Worm (Caenorhabditis elegans) whole organism, L1 larva: ENCODE measurements around the gene ensh-1.
A peak's percentile ranks its signal among the peaks of the same experiment; 100 is the strongest.

ENCODE experiments used
- alr-1 ChIP-seq: fragments of 200-800 bp; sonication (Bioruptor generic); optimal IDR thresholded peaks from 2 replicates; lab custom pipeline; 2018; ENCODE audit warnings: borderline replicate concordance, mild to moderate bottlenecking, missing genetic modification characterization, missing compliant biosample characterization
- aly-2 ChIP-seq: fragments of 150-350 bp; optimal IDR thresholded peaks from 2 replicates; lab custom pipeline; 2014; ENCODE audit warnings: missing biosample characterization, missing genetic modification characterization
- blmp-1 ChIP-seq: fragments of 150-350 bp; optimal IDR thresholded peaks from 2 replicates; lab custom pipeline; 2014; ENCODE audit warnings: missing biosample characterization, missing genetic modification characterization
- ceh-63 ChIP-seq: fragments of 200-800 bp; sonication (Bioruptor generic); optimal IDR thresholded peaks from 2 replicates; lab custom pipeline; 2018; ENCODE audit warnings: mild to moderate bottlenecking, missing genetic modification characterization, missing compliant biosample characterization
- ceh-8 ChIP-seq: fragments of 200-800 bp; sonication (Bioruptor generic); optimal IDR thresholded peaks from 2 replicates; lab custom pipeline; 2018; ENCODE audit warnings: mild to moderate bottlenecking, missing genetic modification characterization, moderate library complexity, missing compliant biosample characterization
- ceh-90 ChIP-seq: sonication (generic microtip); optimal IDR thresholded peaks from 2 replicates; lab custom pipeline; 2016; ENCODE audit warnings: missing genetic modification characterization, missing compliant biosample characterization
- ces-1 ChIP-seq: fragments of 150-350 bp; optimal IDR thresholded peaks from 2 replicates; lab custom pipeline; 2014; ENCODE audit warnings: missing biosample characterization, missing genetic modification reagents, missing genetic modification characterization
- dsc-1 ChIP-seq: sonication (generic microtip); optimal IDR thresholded peaks from 2 replicates; lab custom pipeline; 2016; ENCODE audit warnings: mild to moderate bottlenecking, missing genetic modification characterization, missing compliant biosample characterization
- egl-27 ChIP-seq, 2 experiments: fragments of 150-350 bp in 1 of 2; sonication (generic microtip); optimal IDR thresholded peaks; 3 replicates each; lab custom pipeline; 2017 to 2018; ENCODE audit warnings: missing biosample characterization in 2 of 2, missing genetic modification characterization in 2 of 2, missing genetic modification reagents in 2 of 2
- elt-2 ChIP-seq: sonication (generic microtip); optimal IDR thresholded peaks from 2 replicates; lab custom pipeline; 2016; ENCODE audit warnings: missing genetic modification characterization, mild to moderate bottlenecking, inconsistent platforms, missing compliant biosample characterization, missing genetic modification reagents
- elt-3 ChIP-seq, 6 experiments: fragments of 150-350 bp in 1 of 6; sonication (generic microtip); optimal IDR thresholded peaks; 2 replicates each; lab custom pipeline; 2017 to 2018; ENCODE audit warnings: missing biosample characterization in 6 of 6, missing genetic modification characterization in 6 of 6, inconsistent platforms in 1 of 6
- ets-5 ChIP-seq: fragments of 200-800 bp; sonication (Bioruptor generic); IDR thresholded peaks from 2 replicates; pipeline ENCODE4 v1.3.6; 2022; ENCODE audit warnings: missing genetic modification characterization, missing compliant biosample characterization
- fkh-8 ChIP-seq: sonication (generic microtip); optimal IDR thresholded peaks from 2 replicates; lab custom pipeline; 2016; ENCODE audit warnings: mild to moderate bottlenecking, missing genetic modification characterization, missing compliant biosample characterization
- fos-1 ChIP-seq: fragments of 150-350 bp; optimal IDR thresholded peaks from 2 replicates; lab custom pipeline; 2014; ENCODE audit warnings: missing biosample characterization, missing genetic modification characterization
- hlh-17 ChIP-seq: fragments of 200-800 bp; sonication (Bioruptor generic); optimal IDR thresholded peaks from 2 replicates; lab custom pipeline; 2018; ENCODE audit warnings: missing genetic modification characterization, mild to moderate bottlenecking, missing compliant biosample characterization, moderate library complexity, borderline replicate concordance
- irx-1 ChIP-seq: sonication (generic microtip); optimal IDR thresholded peaks from 2 replicates; lab custom pipeline; 2016; ENCODE audit warnings: missing genetic modification characterization, missing compliant biosample characterization
- lin-13 ChIP-seq: fragments of 150-350 bp; optimal IDR thresholded peaks from 2 replicates; lab custom pipeline; 2014; ENCODE audit warnings: missing biosample characterization, missing genetic modification reagents, missing genetic modification characterization
- lin-14 ChIP-seq: fragments of 200-800 bp; sonication (Bioruptor generic); optimal IDR thresholded peaks from 2 replicates; lab custom pipeline; 2018; ENCODE audit warnings: mild to moderate bottlenecking, missing genetic modification characterization, moderate library complexity, missing compliant biosample characterization
- lin-39 ChIP-seq: fragments of 150-350 bp; optimal IDR thresholded peaks from 2 replicates; lab custom pipeline; 2014; ENCODE audit warnings: missing biosample characterization, missing genetic modification reagents, missing genetic modification characterization
- mdl-1 ChIP-seq, 2 experiments: fragments of 150-350 bp; optimal IDR thresholded peaks; 2 replicates each; lab custom pipeline; 2014 to 2017; ENCODE audit warnings: missing biosample characterization in 2 of 2, missing genetic modification characterization in 2 of 2, inconsistent platforms in 1 of 2
- mef-2 ChIP-seq: fragments of 150-350 bp; optimal IDR thresholded peaks from 2 replicates; lab custom pipeline; 2014; ENCODE audit warnings: missing biosample characterization, missing genetic modification characterization
- mep-1 ChIP-seq: fragments of 150-350 bp; optimal IDR thresholded peaks from 2 replicates; lab custom pipeline; 2014; ENCODE audit warnings: missing biosample characterization, missing genetic modification characterization
- nhr-237 ChIP-seq: fragments of 150-350 bp; optimal IDR thresholded peaks from 2 replicates; lab custom pipeline; 2014; ENCODE audit warnings: missing biosample characterization, missing genetic modification characterization
- nhr-47 ChIP-seq: sonication (generic microtip); optimal IDR thresholded peaks from 2 replicates; lab custom pipeline; 2016; ENCODE audit warnings: mild to moderate bottlenecking, missing genetic modification characterization, moderate library complexity, missing compliant biosample characterization
- nhr-71 ChIP-seq: sonication (generic microtip); optimal IDR thresholded peaks from 2 replicates; lab custom pipeline; 2016; ENCODE audit warnings: mild to moderate bottlenecking, missing genetic modification characterization, moderate library complexity, missing compliant biosample characterization
- nhr-77 ChIP-seq: fragments of 150-350 bp; optimal IDR thresholded peaks from 2 replicates; lab custom pipeline; 2014; ENCODE audit warnings: missing biosample characterization, missing genetic modification characterization
- nhr-84 ChIP-seq: sonication (generic microtip); optimal IDR thresholded peaks from 2 replicates; lab custom pipeline; 2017; ENCODE audit warnings: missing biosample characterization, missing genetic modification characterization
- nhr-85 ChIP-seq: sonication (generic microtip); peaks from one replicate; lab custom pipeline; 2016; ENCODE audit warnings: missing genetic modification characterization, inconsistent platforms, missing compliant biosample characterization
- nhr-90 ChIP-seq: sonication (generic microtip); optimal IDR thresholded peaks from 2 replicates; lab custom pipeline; 2016; ENCODE audit warnings: mild to moderate bottlenecking, missing genetic modification characterization, missing compliant biosample characterization; ENCODE audit not compliant: poor library complexity
- pqm-1 ChIP-seq: sonication (generic microtip); optimal IDR thresholded peaks from 3 replicates; lab custom pipeline; 2017; ENCODE audit warnings: missing biosample characterization, missing genetic modification characterization
- rnt-1 ChIP-seq: sonication (generic microtip); optimal IDR thresholded peaks from 2 replicates; lab custom pipeline; 2016; ENCODE audit warnings: mild to moderate bottlenecking, missing genetic modification characterization, moderate library complexity, missing compliant biosample characterization
- skn-1 ChIP-seq: fragments of 150-350 bp; optimal IDR thresholded peaks from 2 replicates; lab custom pipeline; 2014; ENCODE audit warnings: missing biosample characterization, missing genetic modification characterization
- snu-23 ChIP-seq: sonication (generic microtip); optimal IDR thresholded peaks from 2 replicates; lab custom pipeline; 2016; ENCODE audit warnings: missing genetic modification characterization, missing compliant biosample characterization
- sox-4 ChIP-seq: sonication (generic microtip); optimal IDR thresholded peaks from 2 replicates; lab custom pipeline; 2016; ENCODE audit warnings: missing genetic modification characterization, missing compliant biosample characterization
- sptf-1 ChIP-seq: fragments of 150-350 bp; optimal IDR thresholded peaks from 2 replicates; lab custom pipeline; 2014; ENCODE audit warnings: missing biosample characterization, missing genetic modification characterization
- swsn-7 ChIP-seq: sonication (generic microtip); optimal IDR thresholded peaks from 2 replicates; lab custom pipeline; 2016; ENCODE audit warnings: missing genetic modification characterization, missing compliant biosample characterization
- tbx-2 ChIP-seq: sonication (generic microtip); optimal IDR thresholded peaks from 2 replicates; lab custom pipeline; 2016; ENCODE audit warnings: missing genetic modification characterization, missing compliant biosample characterization
- unc-130 ChIP-seq: fragments of 150-350 bp; optimal IDR thresholded peaks from 2 replicates; lab custom pipeline; 2017; ENCODE audit warnings: missing biosample characterization, missing genetic modification characterization, inconsistent platforms
- unc-30 ChIP-seq: sonication (generic microtip); optimal IDR thresholded peaks from 2 replicates; lab custom pipeline; 2017; ENCODE audit warnings: missing biosample characterization, missing genetic modification characterization
- unc-62 ChIP-seq: fragments of 150-350 bp; optimal IDR thresholded peaks from 2 replicates; lab custom pipeline; 2014; ENCODE audit warnings: missing biosample characterization, missing genetic modification reagents, missing genetic modification characterization
- unc-86 ChIP-seq: sonication (generic microtip); optimal IDR thresholded peaks from 2 replicates; lab custom pipeline; 2016; ENCODE audit warnings: missing genetic modification characterization, missing compliant biosample characterization
- ztf-11 ChIP-seq, 2 experiments: sonication (generic microtip); optimal IDR thresholded peaks; 2 replicates each; lab custom pipeline; 2016 to 2017; ENCODE audit warnings: missing genetic modification characterization in 2 of 2, missing biosample characterization in 1 of 2, missing compliant biosample characterization in 1 of 2
- ztf-4 ChIP-seq: fragments of 150-350 bp; optimal IDR thresholded peaks from 2 replicates; lab custom pipeline; 2014; ENCODE audit warnings: missing biosample characterization, missing genetic modification characterization

ensh-1 gene

ce11 chrX:8925443-8925842 is 20.3 kb downstream of the ensh-1 start:
- TF ChIP-seq unc-86 (tag; lab: Kevin White, UChicago) (no peak), blmp-1 (peak; percentile 21), alr-1 (tag; lab: Kevin White, UChicago) (no peak), nhr-90 (tag; lab: Kevin White, UChicago) (no peak), ces-1 (GFP tag; lab: Kevin White, UChicago) (no peak), mdl-1 (tag; optimal IDR thresholded peaks at IDR 0.05; lab: Kevin White, UChicago) (no peak), elt-3 (tag; optimal IDR thresholded peaks at IDR 0.05; lab: Kevin White, UChicago) (no peak), snu-23 (GFP tag; lab: Kevin White, UChicago) (peak; percentile 12), hlh-17 (GFP tag; lab: Kevin White, UChicago) (no peak)

DNA sequence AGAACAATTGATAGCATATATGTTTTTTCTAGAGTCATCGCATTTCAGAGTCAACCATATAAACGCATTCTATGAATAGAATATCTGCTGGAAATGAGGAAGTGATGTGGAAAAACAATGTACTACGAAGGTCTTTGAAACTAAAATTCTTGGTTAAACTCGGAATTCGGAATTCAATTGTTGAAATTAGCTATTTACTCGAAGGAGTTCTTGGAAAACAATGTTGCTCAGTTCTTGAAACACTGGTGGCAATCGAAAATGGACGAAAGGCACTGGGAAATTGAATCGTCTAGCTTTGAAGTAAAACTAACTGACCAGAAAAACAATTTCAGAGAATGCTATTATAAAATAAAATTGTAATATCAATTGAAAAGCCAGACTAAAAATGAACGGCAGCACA is 21.2 kb downstream of the ensh-1 start:
- TF ChIP-seq fkh-8 (tag; lab: Kevin White, UChicago) (peak; percentile 55), nhr-47 (tag; lab: Kevin White, UChicago) (peak; percentile 17), mdl-1 (tag; optimal IDR thresholded peaks at IDR 0.05; lab: Kevin White, UChicago) (no peak), tbx-2 (tag; lab: Kevin White, UChicago) (peak; percentile 58), nhr-71 (tag; lab: Kevin White, UChicago) (peak; percentile 57)

DNA sequence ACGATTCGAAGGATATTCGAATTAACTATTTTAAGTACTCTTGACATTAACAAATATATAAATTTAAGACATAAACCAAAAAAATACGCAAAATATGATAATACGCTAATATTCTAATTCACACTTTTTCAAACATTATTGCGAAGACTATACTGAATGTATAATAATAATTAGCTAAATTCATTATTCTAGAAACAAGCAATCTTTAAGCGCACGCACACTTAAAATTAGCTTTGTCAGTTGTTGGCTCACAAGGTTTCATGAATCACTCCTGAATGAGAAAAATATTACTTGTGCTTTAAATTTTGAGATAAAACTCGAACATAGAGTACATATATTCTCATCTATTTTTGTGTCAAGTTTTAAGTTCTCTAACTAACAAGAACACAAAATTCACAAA is 21.7 kb downstream of the ensh-1 start:
- TF ChIP-seq elt-2 (tag; lab: Kevin White, UChicago) (no peak), skn-1 (no peak), alr-1 (tag; lab: Kevin White, UChicago) (no peak), rnt-1 (tag; lab: Kevin White, UChicago) (no peak), aly-2 (no peak), mef-2 (tag; lab: Kevin White, UChicago) (no peak), nhr-47 (tag; lab: Kevin White, UChicago) (no peak), pqm-1 (no peak), tbx-2 (tag; lab: Kevin White, UChicago) (no peak), ceh-90 (tag; lab: Kevin White, UChicago) (no peak), sox-4 (tag; lab: Kevin White, UChicago) (no peak), lin-14 (GFP tag; lab: Kevin White, UChicago) (peak; percentile 8), nhr-77 (no peak), dsc-1 (tag; lab: Kevin White, UChicago) (no peak), ceh-8 (GFP tag; lab: Kevin White, UChicago) (peak; percentile 68), nhr-84 (tag; lab: Kevin White, UChicago) (no peak)
- TF ChIP-seq, all 84 proteins: peak for 2

DNA sequence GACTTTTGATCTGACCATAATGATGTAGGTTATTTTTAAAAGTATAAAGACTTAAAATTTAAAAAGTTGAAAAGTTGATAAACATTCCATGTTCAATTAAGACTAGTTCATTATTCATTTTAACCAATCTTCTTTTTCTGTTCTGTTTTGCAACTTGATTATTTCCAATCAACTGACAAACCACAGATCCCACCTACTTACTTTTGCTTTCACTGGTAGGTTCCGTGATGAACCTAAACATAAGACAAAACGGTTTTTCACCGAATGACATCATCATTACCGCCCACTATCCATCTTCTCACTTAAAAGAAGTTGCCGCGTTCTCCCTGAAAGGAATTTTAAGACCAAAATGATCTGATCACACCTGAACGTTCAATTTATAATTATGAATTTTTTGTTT is 24.5 kb downstream of the ensh-1 start:
- TF ChIP-seq fos-1 (no peak), sptf-1 (no peak), nhr-85 (tag; lab: Kevin White, UChicago) (peak; percentile 43), ceh-90 (tag; lab: Kevin White, UChicago) (no peak), blmp-1 (peak; percentile 92), unc-86 (tag; lab: Kevin White, UChicago) (no peak), nhr-90 (tag; lab: Kevin White, UChicago) (no peak)
- TF ChIP-seq, all 84 proteins: peak for 2

ce11 chrX:8930879-8931278 is 25.7 kb downstream of the ensh-1 start, which contains the start of gene acs-22:
Gene acs-22 (plus strand): TSS chrX:8931179.
- no peak for TF ChIP-seq ets-5
- no peak for TF ChIP-seq mdl-1 (tag; optimal IDR thresholded peaks at IDR 0.05; lab: Kevin White, UChicago)
- no peak for TF ChIP-seq egl-27 (tag; optimal IDR thresholded peaks at IDR 0.05; lab: Kevin White, UChicago)
- no peak for TF ChIP-seq ztf-4 (tag; lab: Kevin White, UChicago)
- TF ChIP-seq aly-2: no peak
- TF ChIP-seq elt-3 (tag; optimal IDR thresholded peaks at IDR 0.05; lab: Kevin White, UChicago): no peak
- no peak for TF ChIP-seq lin-13 (GFP tag; lab: Kevin White, UChicago)
- TF ChIP-seq ceh-63 (GFP tag; lab: Kevin White, UChicago): no peak
- no peak for TF ChIP-seq unc-30 (tag; lab: Kevin White, UChicago)
- no peak for TF ChIP-seq unc-62 (GFP tag; lab: Kevin White, UChicago)
- TF ChIP-seq lin-39: no peak
- TF ChIP-seq irx-1 (tag; lab: Kevin White, UChicago): no peak
- TF ChIP-seq blmp-1: no peak
- no peak for TF ChIP-seq ztf-11 (tag; optimal IDR thresholded peaks at IDR 0.05; lab: Kevin White, UChicago)
- no peak for TF ChIP-seq nhr-237 (tag; lab: Kevin White, UChicago)
- TF ChIP-seq mep-1: no peak
- TF ChIP-seq nhr-84 (tag; lab: Kevin White, UChicago): no peak
- TF ChIP-seq swsn-7 (tag; lab: Kevin White, UChicago): no peak
- TF ChIP-seq tbx-2 (tag; lab: Kevin White, UChicago): no peak
- no peak for TF ChIP-seq unc-130
